Fruit fly (Drosophila melanogaster): ENCODE results near the gene Tpr2.
A peak's percentile ranks its signal among the peaks of the same experiment; 100 is the strongest.

Tpr2 gene

DNA sequence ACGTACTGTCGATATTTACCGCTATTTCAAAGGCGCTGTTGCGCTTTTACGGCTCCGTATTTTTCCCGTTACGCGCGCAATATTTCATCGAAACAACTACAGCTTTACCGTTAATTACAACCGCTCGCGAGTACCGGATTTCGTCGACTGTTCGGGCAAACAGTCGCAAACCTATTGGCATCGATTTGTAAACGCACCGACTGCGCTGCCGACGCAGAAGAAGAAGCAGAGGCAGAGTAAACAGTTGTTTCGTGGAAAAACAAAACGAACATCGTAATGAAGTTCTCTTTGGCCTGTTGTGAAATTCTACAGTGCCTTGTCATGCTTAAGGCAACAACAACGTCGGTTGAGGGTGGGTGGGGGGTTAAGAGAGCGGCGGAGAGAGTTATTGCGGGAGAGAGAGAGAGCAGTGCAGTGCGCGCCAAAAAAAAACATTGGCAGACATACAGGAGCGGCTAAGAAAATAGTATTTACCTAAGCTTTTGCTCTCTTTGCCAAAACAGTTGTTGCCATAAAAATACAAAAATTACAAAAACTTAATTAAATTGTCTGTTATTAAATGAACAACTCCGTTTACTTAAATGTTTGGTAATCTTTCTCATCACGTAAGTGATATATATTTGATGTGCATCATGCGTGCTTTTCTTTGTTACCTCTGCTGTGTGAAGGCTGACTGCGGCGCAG is 41.5 kb downstream of the Tpr2 start, which contains the start of gene CG5953:
Gene CG5953, minus strand, starts transcription at position 176 of the 684 bp plus-strand sequence.
- TF ChIP-seq kay (GFP tag; ENCODE audit: borderline replicate concordance) = peak; percentile 86
- TF ChIP-seq CG12768 (GFP tag; optimal IDR thresholded peaks at IDR 0.05) = peak; percentile 94
- TF ChIP-seq CG7101 (tag; optimal IDR thresholded peaks at IDR 0.05) = peak; percentile 95
- peak; percentile 63 for TF ChIP-seq Clk (GFP tag; optimal IDR thresholded peaks at IDR 0.05)
- TF ChIP-seq toe (GFP tag; optimal IDR thresholded peaks at IDR 0.05) = peak; percentile 68
- TF ChIP-seq ovo (GFP tag; optimal IDR thresholded peaks at IDR 0.05) = peak; percentile 100
- TF ChIP-seq CG33017 (tag; optimal IDR thresholded peaks at IDR 0.05) = peak; percentile 96
- TF ChIP-seq CG5204 (GFP tag; optimal IDR thresholded peaks at IDR 0.05) = peak; percentile 89
- TF ChIP-seq cic (GFP tag; optimal IDR thresholded peaks at IDR 0.05) = peak; percentile 86
- TF ChIP-seq Mnt (GFP tag; optimal IDR thresholded peaks at IDR 0.05) = peak; percentile 62
- TF ChIP-seq cnc (optimal IDR thresholded peaks at IDR 0.05) = peak; percentile 94 to 99
- TF ChIP-seq CG11617 (GFP tag; optimal IDR thresholded peaks at IDR 0.05) = peak; percentile 90
- TF ChIP-seq tj (GFP tag; optimal IDR thresholded peaks at IDR 0.05) = peak; percentile 74
- peak; percentile 92 for TF ChIP-seq CG7045 (GFP tag; optimal IDR thresholded peaks at IDR 0.05)
- TF ChIP-seq Crg-1 (GFP tag; optimal IDR thresholded peaks at IDR 0.05) = peak; percentile 64
- peak; percentile 89 for TF ChIP-seq CG14711 (tag; optimal IDR thresholded peaks at IDR 0.05)
- TF ChIP-seq CG1620 (GFP tag; optimal IDR thresholded peaks at IDR 0.05) = peak; percentile 45
- TF ChIP-seq pad (GFP tag; optimal IDR thresholded peaks at IDR 0.05) = peak; percentile 76
- peak; percentile 75 for TF ChIP-seq Hr96 (GFP tag; optimal IDR thresholded peaks at IDR 0.05)
- peak; percentile 89 for TF ChIP-seq bab1 (GFP tag; optimal IDR thresholded peaks at IDR 0.05)

DNA sequence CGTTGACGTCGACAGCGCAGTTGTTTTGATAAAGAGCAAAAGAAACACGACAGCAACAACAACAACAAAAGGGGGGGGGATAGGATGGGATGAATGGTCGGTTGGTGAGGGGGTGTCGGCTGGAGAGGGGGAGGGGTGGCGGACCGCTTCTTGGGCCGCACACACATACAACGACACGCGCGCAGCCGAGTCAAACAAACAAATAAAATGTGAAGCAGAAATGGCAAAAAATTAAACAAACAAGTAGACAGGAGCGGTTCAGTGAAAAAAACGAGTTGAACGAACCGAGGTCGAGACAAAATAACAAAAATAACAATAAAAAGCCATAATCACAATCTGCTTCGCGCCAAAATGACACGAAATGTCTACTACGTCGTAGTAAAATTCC is 42.0 kb downstream of the Tpr2 start:
- peak; percentile 53 for TF ChIP-seq ovo (GFP tag; optimal IDR thresholded peaks at IDR 0.05)
- TF ChIP-seq Crg-1 (GFP tag; optimal IDR thresholded peaks at IDR 0.05) = peak; percentile 28
- TF ChIP-seq pad (GFP tag; optimal IDR thresholded peaks at IDR 0.05) = peak; percentile 63
- no peak for TF ChIP-seq cnc (optimal IDR thresholded peaks at IDR 0.05)
- TF ChIP-seq CG14711 (tag; optimal IDR thresholded peaks at IDR 0.05) = no peak
- TF ChIP-seq bab1 (GFP tag; optimal IDR thresholded peaks at IDR 0.05) = no peak
- TF ChIP-seq CG12768 (GFP tag; optimal IDR thresholded peaks at IDR 0.05) = peak; percentile 35
- TF ChIP-seq Hr96 (GFP tag; optimal IDR thresholded peaks at IDR 0.05) = no peak
- TF ChIP-seq CG7045 (GFP tag; optimal IDR thresholded peaks at IDR 0.05) = no peak
- TF ChIP-seq cic (GFP tag; optimal IDR thresholded peaks at IDR 0.05) = peak; percentile 39
- TF ChIP-seq kay (GFP tag; ENCODE audit: borderline replicate concordance) = peak; percentile 52
- TF ChIP-seq CG5204 (GFP tag; optimal IDR thresholded peaks at IDR 0.05) = no peak
- TF ChIP-seq toe (GFP tag; optimal IDR thresholded peaks at IDR 0.05) = no peak
- TF ChIP-seq CG11617 (GFP tag; optimal IDR thresholded peaks at IDR 0.05) = no peak
- TF ChIP-seq CG33017 (tag; optimal IDR thresholded peaks at IDR 0.05) = no peak
- TF ChIP-seq Clk (GFP tag; optimal IDR thresholded peaks at IDR 0.05) = no peak
- TF ChIP-seq tj (GFP tag; optimal IDR thresholded peaks at IDR 0.05) = peak; percentile 21
- no peak for TF ChIP-seq CG7101 (tag; optimal IDR thresholded peaks at IDR 0.05)

DNA sequence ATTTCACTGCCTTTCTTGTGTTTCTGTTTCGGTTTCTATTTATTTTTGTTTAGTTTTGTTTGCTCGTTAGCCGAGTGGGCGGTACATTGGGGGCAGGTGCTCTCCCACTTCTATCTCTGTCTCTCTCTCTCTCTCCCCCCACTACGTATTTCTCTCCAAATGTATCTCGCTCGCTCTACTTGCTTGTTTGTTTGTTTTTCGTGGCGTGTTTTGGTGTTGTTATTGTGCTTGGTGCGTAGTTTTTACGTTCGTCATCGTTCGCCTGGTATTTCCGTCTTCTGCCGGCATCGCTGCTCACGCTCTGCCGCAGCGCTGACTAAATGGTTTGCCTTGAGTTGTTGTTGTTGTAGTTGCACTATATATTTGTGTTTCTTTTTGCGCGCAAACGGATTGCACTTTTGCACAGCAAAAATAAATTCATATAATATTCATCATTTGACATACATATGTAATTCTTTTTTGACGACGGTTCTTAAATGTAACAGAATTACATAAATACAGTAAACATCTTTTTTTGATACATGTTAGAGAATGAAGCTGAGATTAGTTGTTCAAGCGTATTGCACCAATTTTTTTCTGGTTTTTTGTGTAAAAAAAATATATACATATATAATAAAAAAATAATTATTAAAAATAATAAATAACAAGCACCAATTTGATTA is 43.0 kb downstream of the Tpr2 start:
- peak in 1 of 2 experiments; percentile 47 for TF ChIP-seq cnc (optimal IDR thresholded peaks at IDR 0.05)
- no peak for TF ChIP-seq Crg-1 (GFP tag; optimal IDR thresholded peaks at IDR 0.05)
- peak; percentile 81 for TF ChIP-seq CG12768 (GFP tag; optimal IDR thresholded peaks at IDR 0.05)
- TF ChIP-seq tj (GFP tag; optimal IDR thresholded peaks at IDR 0.05) = peak; percentile 12
- TF ChIP-seq ovo (GFP tag; optimal IDR thresholded peaks at IDR 0.05) = no peak
- peak; percentile 26 for TF ChIP-seq CG7101 (tag; optimal IDR thresholded peaks at IDR 0.05)
- TF ChIP-seq CG7045 (GFP tag; optimal IDR thresholded peaks at IDR 0.05) = peak; percentile 1
- TF ChIP-seq Clk (GFP tag; optimal IDR thresholded peaks at IDR 0.05) = no peak
- TF ChIP-seq CG11617 (GFP tag; optimal IDR thresholded peaks at IDR 0.05) = no peak
- peak; percentile 39 for TF ChIP-seq pad (GFP tag; optimal IDR thresholded peaks at IDR 0.05)
- peak; percentile 22 for TF ChIP-seq Mnt (GFP tag; optimal IDR thresholded peaks at IDR 0.05)
- no peak for TF ChIP-seq toe (GFP tag; optimal IDR thresholded peaks at IDR 0.05)
- no peak for TF ChIP-seq CG5204 (GFP tag; optimal IDR thresholded peaks at IDR 0.05)
- peak; percentile 28 for TF ChIP-seq CG33017 (tag; optimal IDR thresholded peaks at IDR 0.05)
- TF ChIP-seq kay (GFP tag; ENCODE audit: borderline replicate concordance) = peak; percentile 94
- TF ChIP-seq bab1 (GFP tag; optimal IDR thresholded peaks at IDR 0.05) = peak; percentile 24
- TF ChIP-seq cic (GFP tag; optimal IDR thresholded peaks at IDR 0.05) = peak; percentile 87

DNA sequence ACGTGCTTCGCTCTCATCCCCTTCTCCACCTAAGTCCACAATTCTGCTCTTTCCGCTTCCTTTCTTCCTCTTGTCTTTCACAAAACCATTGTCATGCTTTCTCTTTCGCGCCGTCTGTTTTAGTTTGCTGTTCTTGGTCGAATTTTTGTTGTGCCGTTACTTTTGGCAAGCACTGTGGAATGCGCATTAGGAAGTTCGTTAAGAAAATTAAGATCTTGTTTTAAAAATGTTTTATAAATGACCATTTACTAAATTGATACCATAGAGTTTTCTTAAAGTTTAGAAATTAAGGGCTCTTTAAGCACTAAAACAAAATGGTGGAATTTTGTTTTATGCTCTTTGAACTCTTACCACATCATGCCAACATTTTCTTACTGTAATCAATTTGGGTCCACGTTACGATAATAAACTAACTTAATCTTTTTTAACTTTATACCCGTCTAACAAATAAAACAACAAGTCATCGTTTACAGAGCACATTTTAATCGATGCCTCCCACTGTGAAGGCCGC is 43.8 kb downstream of the Tpr2 start:
- TF ChIP-seq CG5204 (GFP tag; optimal IDR thresholded peaks at IDR 0.05) (peak; percentile 57), toe (GFP tag; optimal IDR thresholded peaks at IDR 0.05) (no peak), CG1620 (GFP tag; optimal IDR thresholded peaks at IDR 0.05) (peak; percentile 24), CG33017 (tag; optimal IDR thresholded peaks at IDR 0.05) (no peak), bab1 (GFP tag; optimal IDR thresholded peaks at IDR 0.05) (peak; percentile 12), Crg-1 (GFP tag; optimal IDR thresholded peaks at IDR 0.05) (no peak), cic (GFP tag; optimal IDR thresholded peaks at IDR 0.05) (no peak), Mnt (GFP tag; optimal IDR thresholded peaks at IDR 0.05) (no peak), CG12768 (GFP tag; optimal IDR thresholded peaks at IDR 0.05) (no peak), CG7101 (tag; optimal IDR thresholded peaks at IDR 0.05) (peak; percentile 47), kay (GFP tag; ENCODE audit: borderline replicate concordance) (peak; percentile 77), pad (GFP tag; optimal IDR thresholded peaks at IDR 0.05) (peak; percentile 66), Hr96 (GFP tag; optimal IDR thresholded peaks at IDR 0.05) (peak; percentile 7), Clk (GFP tag; optimal IDR thresholded peaks at IDR 0.05) (no peak), ovo (GFP tag; optimal IDR thresholded peaks at IDR 0.05) (peak; percentile 22), CG7045 (GFP tag; optimal IDR thresholded peaks at IDR 0.05) (no peak), cnc (optimal IDR thresholded peaks at IDR 0.05) (peak; percentile 24 to 46), tj (GFP tag; optimal IDR thresholded peaks at IDR 0.05) (no peak), CG14711 (tag; optimal IDR thresholded peaks at IDR 0.05) (peak; percentile 61), CG11617 (GFP tag; optimal IDR thresholded peaks at IDR 0.05) (no peak)

All from whole organism, adult.